Fruit fly (Drosophila melanogaster) Kc167 (cell line): ENCODE measurements around the gene CG31294.

Source experiments
- h ChIP-seq: fragments of >200 bp; optimal IDR thresholded peaks from 3 replicates; lab custom pipeline; 2018; ENCODE audit warnings: missing external identifiers
- psq ChIP-seq: fragments of >200 bp; optimal IDR thresholded peaks from 2 replicates; lab custom pipeline; 2017; ENCODE audit warnings: missing external identifiers

- TF ChIP-seq psq (lab: Kevin White, UChicago) (no peak), h (lab: Kevin White, UChicago) (no peak)
Measured at dm6 chr3R:15668863-15669491, 47.4 kb downstream of the CG31294 start.
